Fruit fly (Drosophila melanogaster) whole organism, embryonic: ENCODE measurements around the gene HIP-R.

Experiments used
- Aef1 ChIP-seq: fragments of 200-800 bp; sonication (Bioruptor generic); IDR thresholded peaks from 3 replicates; pipeline ENCODE4 v1.3.6; 2022; ENCODE audit warnings: missing biosample characterization, missing genetic modification characterization
- Atf6 ChIP-seq: fragments of 200-800 bp; sonication (Bioruptor generic); IDR thresholded peaks from 2 replicates; pipeline ENCODE4 v1.3.6; 2022; ENCODE audit warnings: missing biosample characterization, missing genetic modification characterization
- CG10209 ChIP-seq: fragments of 200-800 bp; sonication (Bioruptor generic); optimal IDR thresholded peaks from 3 replicates; lab custom pipeline; 2017; ENCODE audit warnings: missing biosample characterization, mild to moderate bottlenecking, missing genetic modification characterization, missing genetic modification reagents
- CG10267 ChIP-seq: fragments of 200-800 bp; sonication (Bioruptor generic); optimal IDR thresholded peaks from 2 replicates; lab custom pipeline; 2018; ENCODE audit warnings: missing biosample characterization, mild to moderate bottlenecking, missing genetic modification characterization, moderate library complexity
- CG12104 ChIP-seq: fragments of 200-800 bp; sonication (Bioruptor generic); optimal IDR thresholded peaks from 3 replicates; lab custom pipeline; 2016; ENCODE audit warnings: missing biosample characterization, missing genetic modification characterization
- CG13424 ChIP-seq: fragments of 200-800 bp; sonication (Bioruptor generic); optimal IDR thresholded peaks from 2 replicates; lab custom pipeline; 2019; ENCODE audit warnings: missing biosample characterization, mild to moderate bottlenecking, missing genetic modification characterization, moderate library complexity
- CG14050 ChIP-seq: fragments of 200-800 bp; sonication (Bioruptor generic); IDR thresholded peaks from 3 replicates; pipeline ENCODE4 v1.3.6; 2022; ENCODE audit warnings: missing biosample characterization, missing genetic modification characterization
- CG15269 ChIP-seq: fragments of 200-800 bp; sonication (Bioruptor generic); optimal IDR thresholded peaks from 2 replicates; lab custom pipeline; 2018; ENCODE audit warnings: missing biosample characterization, mild to moderate bottlenecking, missing genetic modification characterization, moderate library complexity
- CG15514 ChIP-seq: fragments of 200-800 bp; sonication (Bioruptor generic); optimal IDR thresholded peaks from 3 replicates; lab custom pipeline; 2017; ENCODE audit warnings: missing biosample characterization, missing genetic modification characterization, mild to moderate bottlenecking, moderate library complexity, missing genetic modification reagents
- CG17829 ChIP-seq: fragments of 200-800 bp; optimal IDR thresholded peaks from 2 replicates; lab custom pipeline; 2019; ENCODE audit warnings: missing biosample characterization, mild to moderate bottlenecking, missing genetic modification characterization, moderate library complexity
- CG31441 ChIP-seq: fragments of 200-800 bp; sonication (Bioruptor generic); IDR thresholded peaks from 2 replicates; pipeline ENCODE4 v1.3.6; 2022; ENCODE audit warnings: missing biosample characterization, missing genetic modification characterization
- CG34224 ChIP-seq: fragments of 200-800 bp; sonication (Bioruptor generic); IDR thresholded peaks from 3 replicates; pipeline ENCODE4 v1.3.6; 2022; ENCODE audit warnings: missing biosample characterization, missing genetic modification characterization; ENCODE audit not compliant: partially characterized antibody
- CG4730 ChIP-seq: fragments of 200-800 bp; sonication (Bioruptor generic); IDR thresholded peaks from 2 replicates; pipeline ENCODE4 v1.3.6; 2022; ENCODE audit warnings: missing biosample characterization, missing genetic modification characterization
- CG6254 ChIP-seq: fragments of 200-800 bp; sonication (Bioruptor generic); optimal IDR thresholded peaks from 3 replicates; lab custom pipeline; 2017; ENCODE audit warnings: mild to moderate bottlenecking, missing biosample characterization, missing genetic modification reagents, missing genetic modification characterization
- CG6689 ChIP-seq: fragments of 200-800 bp; sonication (Bioruptor generic); IDR thresholded peaks from 2 replicates; pipeline ENCODE4 v1.3.6; 2022; ENCODE audit warnings: missing biosample characterization, missing genetic modification characterization
- CG6791 ChIP-seq: fragments of 200-800 bp; sonication (Bioruptor generic); IDR thresholded peaks from 3 replicates; pipeline ENCODE4 v1.3.6; 2022; ENCODE audit warnings: missing biosample characterization, missing genetic modification characterization; ENCODE audit not compliant: partially characterized antibody
- CG9215 ChIP-seq: fragments of 200-800 bp; sonication (Bioruptor generic); IDR thresholded peaks from 2 replicates; pipeline ENCODE4 v1.3.6; 2022; ENCODE audit warnings: missing biosample characterization, missing genetic modification characterization
- CG9727 ChIP-seq: fragments of 200-800 bp; sonication (Bioruptor generic); optimal IDR thresholded peaks from 3 replicates; lab custom pipeline; 2017; ENCODE audit warnings: missing biosample characterization, mild to moderate bottlenecking, missing genetic modification characterization
- CHES-1-like ChIP-seq: fragments of 200-800 bp; sonication (Bioruptor generic); optimal IDR thresholded peaks from 2 replicates; lab custom pipeline; 2016; ENCODE audit warnings: missing biosample characterization, missing genetic modification characterization
- CoRest ChIP-seq: fragments of 200-800 bp; sonication (Bioruptor generic); optimal IDR thresholded peaks from 3 replicates; lab custom pipeline; 2018; ENCODE audit warnings: missing biosample characterization, mild to moderate bottlenecking, missing genetic modification characterization, moderate library complexity
- D19A ChIP-seq: fragments of 200-800 bp; optimal IDR thresholded peaks from 3 replicates; lab custom pipeline; 2019; ENCODE audit warnings: missing biosample characterization, mild to moderate bottlenecking, missing genetic modification characterization, moderate library complexity
- Dad ChIP-seq: fragments of 200-800 bp; sonication (Bioruptor generic); optimal IDR thresholded peaks from 3 replicates; lab custom pipeline; 2016; ENCODE audit warnings: missing biosample characterization, missing genetic modification characterization
- Deaf1 ChIP-seq: fragments of 200-800 bp; optimal IDR thresholded peaks from 3 replicates; lab custom pipeline; 2019; ENCODE audit warnings: missing biosample characterization, mild to moderate bottlenecking, missing genetic modification characterization, moderate library complexity
- E2f1 ChIP-seq: fragments of 200-800 bp; sonication (Bioruptor generic); IDR thresholded peaks from 2 replicates; pipeline ENCODE4 v1.3.6; 2022; ENCODE audit warnings: missing biosample characterization, missing genetic modification characterization
- Ets65A ChIP-seq: fragments of 200-800 bp; sonication (Bioruptor generic); peaks from one replicate; lab custom pipeline; 2016; ENCODE audit warnings: missing biosample characterization, missing genetic modification characterization
- H2.0 ChIP-seq: fragments of 200-800 bp; sonication (Bioruptor generic); IDR thresholded peaks from 2 replicates; pipeline ENCODE4 v1.3.6; 2022; ENCODE audit warnings: missing biosample characterization, missing genetic modification characterization
- Myb ChIP-seq: fragments of 200-800 bp; sonication (Bioruptor generic); optimal IDR thresholded peaks from 2 replicates; lab custom pipeline; 2016; ENCODE audit warnings: missing biosample characterization, missing genetic modification characterization
- PHDP ChIP-seq: fragments of 200-800 bp; sonication (Bioruptor generic); optimal IDR thresholded peaks from 3 replicates; lab custom pipeline; 2018; ENCODE audit warnings: missing biosample characterization, mild to moderate bottlenecking, missing genetic modification characterization, moderate library complexity
- Rfx ChIP-seq: fragments of 200-800 bp; sonication (Bioruptor generic); IDR thresholded peaks from 2 replicates; pipeline ENCODE4 v1.3.6; 2022; ENCODE audit warnings: missing biosample characterization, missing genetic modification characterization
- Sin3A ChIP-seq: fragments of >200 bp; optimal IDR thresholded peaks from 2 replicates; lab custom pipeline; 2018
- ara ChIP-seq: fragments of 200-800 bp; sonication (Bioruptor generic); IDR thresholded peaks from 2 replicates; pipeline ENCODE4 v1.3.6; 2022; ENCODE audit warnings: missing biosample characterization, missing genetic modification characterization
- az2 ChIP-seq: fragments of 200-800 bp; sonication (Bioruptor generic); optimal IDR thresholded peaks from 3 replicates; lab custom pipeline; 2016; ENCODE audit warnings: missing biosample characterization, missing genetic modification characterization
- chn ChIP-seq: fragments of 200-800 bp; sonication (Bioruptor generic); optimal IDR thresholded peaks from 2 replicates; lab custom pipeline; 2016; ENCODE audit warnings: missing biosample characterization, missing genetic modification characterization
- da ChIP-seq: fragments of 200-800 bp; sonication (Bioruptor generic); optimal IDR thresholded peaks from 2 replicates; lab custom pipeline; 2016; ENCODE audit warnings: missing biosample characterization, missing genetic modification characterization
- dati ChIP-seq: fragments of 200-800 bp; sonication (Bioruptor generic); IDR thresholded peaks from 2 replicates; pipeline ENCODE4 v1.3.6; 2022; ENCODE audit warnings: missing biosample characterization, missing genetic modification characterization
- dpn ChIP-seq, 2 experiments: fragments of 200-800 bp; sonication (Bioruptor generic); optimal IDR thresholded peaks; 3 replicates each; lab custom pipeline; 2016; ENCODE audit warnings: missing biosample characterization in 2 of 2, missing genetic modification characterization in 2 of 2
- eve ChIP-seq, 2 experiments: fragments of >200 bp; optimal IDR thresholded peaks; 2 replicates each; lab custom pipeline; 2017; ENCODE audit warnings: missing biosample characterization in 2 of 2, missing genetic modification characterization in 2 of 2
- ftz-f1 ChIP-seq: fragments of 200-800 bp; sonication (Bioruptor generic); optimal IDR thresholded peaks from 2 replicates; lab custom pipeline; 2016; ENCODE audit warnings: missing biosample characterization, missing genetic modification characterization
- gfzf ChIP-seq: fragments of 200-800 bp; sonication (Bioruptor generic); optimal IDR thresholded peaks from 2 replicates; lab custom pipeline; 2016; ENCODE audit warnings: missing biosample characterization, mild to moderate bottlenecking, missing genetic modification characterization, moderate library complexity
- grn ChIP-seq: fragments of 200-800 bp; sonication (Bioruptor generic); optimal IDR thresholded peaks from 3 replicates; lab custom pipeline; 2017; ENCODE audit warnings: missing biosample characterization, missing genetic modification characterization
- hth ChIP-seq: fragments of >200 bp; optimal IDR thresholded peaks from 2 replicates; lab custom pipeline; 2017; ENCODE audit warnings: inconsistent platforms
- jing ChIP-seq: fragments of 200-800 bp; sonication (Bioruptor generic); optimal IDR thresholded peaks from 2 replicates; lab custom pipeline; 2018; ENCODE audit warnings: missing biosample characterization, mild to moderate bottlenecking, missing genetic modification characterization
- kay ChIP-seq: fragments of 200-800 bp; sonication (Bioruptor generic); optimal IDR thresholded peaks from 2 replicates; lab custom pipeline; 2016; ENCODE audit warnings: missing biosample characterization, missing genetic modification characterization
- klu ChIP-seq: fragments of 200-800 bp; sonication (Bioruptor generic); IDR thresholded peaks from 2 replicates; pipeline ENCODE4 v1.3.6; 2022; ENCODE audit warnings: missing biosample characterization, missing genetic modification characterization
- kni ChIP-seq: fragments of 200-800 bp; sonication (Bioruptor generic); optimal IDR thresholded peaks from 3 replicates; lab custom pipeline; 2017; ENCODE audit warnings: mild to moderate bottlenecking, missing biosample characterization, missing genetic modification reagents, missing genetic modification characterization
- lbe ChIP-seq: fragments of 200-800 bp; sonication (Bioruptor generic); optimal IDR thresholded peaks from 2 replicates; lab custom pipeline; 2016; ENCODE audit warnings: missing biosample characterization, mild to moderate bottlenecking, missing genetic modification characterization
- oc ChIP-seq: fragments of 200-800 bp; sonication (Bioruptor generic); optimal IDR thresholded peaks from 2 replicates; lab custom pipeline; 2018; ENCODE audit warnings: missing biosample characterization, mild to moderate bottlenecking, missing genetic modification characterization, moderate library complexity
- pan ChIP-seq, 4 experiments: fragments of >200 bp in 3 of 4; fragments of 200-800 bp in 1 of 4; sonication (Bioruptor generic) in 1 of 4; optimal IDR thresholded peaks in 3 of 4; IDR thresholded peaks in 1 of 4; 2 replicates each; pipeline versions ENCODE4 v1.3.6 to Lab custom; 2017 to 2022; ENCODE audit warnings: missing biosample characterization in 2 of 4, missing genetic modification characterization in 2 of 4, mixed read lengths in 1 of 4
- phol ChIP-seq: fragments of 200-800 bp; sonication (Bioruptor generic); optimal IDR thresholded peaks from 3 replicates; lab custom pipeline; 2018; ENCODE audit warnings: missing biosample characterization, mild to moderate bottlenecking, missing genetic modification characterization, moderate library complexity
- prd ChIP-seq, 3 experiments: fragments of >200 bp in 2 of 3; fragments of 200-800 bp in 1 of 3; sonication (Bioruptor generic) in 1 of 3; optimal IDR thresholded peaks in 2 of 3; IDR thresholded peaks in 1 of 3; 2 replicates in 2 of 3; 3 replicates in 1 of 3; pipeline versions ENCODE4 v1.3.6 to Lab custom; 2017 to 2022; ENCODE audit warnings: missing biosample characterization in 1 of 3, missing genetic modification characterization in 1 of 3
- slou ChIP-seq: fragments of 200-800 bp; sonication (Bioruptor generic); optimal IDR thresholded peaks from 3 replicates; lab custom pipeline; 2016; ENCODE audit warnings: missing biosample characterization, missing genetic modification characterization

HIP-R gene

dm6 chrX:3768202-3768601 is 21.6 kb upstream of the HIP-R start (continued):
- TF ChIP-seq CG13424 (tag; lab: Kevin White, UChicago), result peak; percentile 37
- no peak for TF ChIP-seq CG6254 (GFP tag; lab: Kevin White, UChicago)
- peak; percentile 29 for TF ChIP-seq CG10209 (GFP tag; lab: Kevin White, UChicago)
- TF ChIP-seq prd (optimal IDR thresholded peaks at IDR 0.05; lab: Kevin White, UChicago), result no peak
- TF ChIP-seq prd (GFP tag; IDR thresholded peaks at IDR 0.05; lab: Robert Waterston, UW), result peak; percentile 63; the same call in 2 of the 3 replicates
- 0 out of 2 replicates have a peak, but pooled peaks have one; percentile 11 for TF ChIP-seq Rfx
- TF ChIP-seq CG14050, result no peak
- TF ChIP-seq dati (GFP tag; lab: Robert Waterston, UW), result no peak
- no peak for TF ChIP-seq Sin3A (lab: Kevin White, UChicago)
- TF ChIP-seq jing, result no peak
- no peak for TF ChIP-seq kni (GFP tag; lab: Kevin White, UChicago)
- TF ChIP-seq grn (GFP tag; lab: Kevin White, UChicago), result no peak
- TF ChIP-seq CG17829 (tag; lab: Kevin White, UChicago), result peak; percentile 26
- TF ChIP-seq CG6791 (GFP tag; lab: Robert Waterston, UW), result no peak
- no peak for TF ChIP-seq Myb
- peak; percentile 60 for TF ChIP-seq Ets65A (GFP tag; lab: Kevin White, UChicago)
- peak; percentile 10 for TF ChIP-seq D19A (tag; lab: Kevin White, UChicago)
- no peak for TF ChIP-seq CG9215 (GFP tag; lab: Robert Waterston, UW)
- peak; percentile 40 for TF ChIP-seq CG31441
- TF ChIP-seq Aef1 (GFP tag; lab: Robert Waterston, UW), result 0 out of 3 replicates have a peak, but pooled peaks have one; percentile 10
- peak; percentile 2 for TF ChIP-seq CG15269 (tag; lab: Kevin White, UChicago)
- TF ChIP-seq Dad, result no peak
- TF ChIP-seq CG6689 (GFP tag; lab: Robert Waterston, UW), result peak; percentile 56
- TF ChIP-seq CoRest (tag; lab: Kevin White, UChicago), result peak; percentile 17
- TF ChIP-seq CG12104 (GFP tag; lab: Kevin White, UChicago), result no peak
- no peak for TF ChIP-seq chn (GFP tag; lab: Kevin White, UChicago)
- TF ChIP-seq CG34224 (GFP tag; lab: Robert Waterston, UW), result no peak
- peak; percentile 31; the same call in 1 of the 2 replicates for TF ChIP-seq ara (GFP tag; lab: Robert Waterston, UW)
- peak; percentile 39 for TF ChIP-seq PHDP (tag; lab: Kevin White, UChicago)
- no peak for TF ChIP-seq H2.0 (GFP tag; lab: Robert Waterston, UW)
- no peak for TF ChIP-seq ftz-f1 (GFP tag; lab: Kevin White, UChicago)
- no peak for TF ChIP-seq slou (GFP tag; lab: Kevin White, UChicago)
- peak in 1 of 2 experiments; percentile 10 for TF ChIP-seq dpn (GFP tag; optimal IDR thresholded peaks at IDR 0.05; lab: Kevin White, UChicago)
- TF ChIP-seq CG9727 (GFP tag; lab: Kevin White, UChicago), result peak; percentile 5
- no peak for TF ChIP-seq pan (optimal IDR thresholded peaks at IDR 0.05; lab: Kevin White, UChicago)
- TF ChIP-seq pan (GFP tag; optimal IDR thresholded peaks at IDR 0.05 in 1 of 2, IDR thresholded peaks at IDR 0.05 in 1 of 2), result peak in 1 of 2 experiments; percentile 52
- TF ChIP-seq CG10267, result peak; percentile 18
- peak; percentile 67 for TF ChIP-seq phol
- TF ChIP-seq hth, result no peak
- no peak for TF ChIP-seq gfzf
- no peak for TF ChIP-seq Atf6
- no peak for TF ChIP-seq E2f1 (GFP tag; lab: Robert Waterston, UW)
- no peak for TF ChIP-seq lbe (GFP tag; lab: Kevin White, UChicago)
- TF ChIP-seq Deaf1 (tag; lab: Kevin White, UChicago), result peak; percentile 4
- peak; percentile 33; the same call in 1 of the 2 replicates for TF ChIP-seq CG4730 (GFP tag; lab: Robert Waterston, UW)
- TF ChIP-seq oc (tag; lab: Kevin White, UChicago), result no peak
- no peak for TF ChIP-seq CHES-1-like (GFP tag; lab: Kevin White, UChicago)
- no peak for TF ChIP-seq kay (GFP tag; lab: Kevin White, UChicago)
- no peak for TF ChIP-seq eve (GFP tag; optimal IDR thresholded peaks at IDR 0.05; lab: Kevin White, UChicago)
- no peak for TF ChIP-seq CG15514 (GFP tag; lab: Kevin White, UChicago)
- peak; percentile 7 for TF ChIP-seq az2 (GFP tag; lab: Kevin White, UChicago)
- no peak for TF ChIP-seq da (GFP tag; lab: Kevin White, UChicago)
- no peak for TF ChIP-seq klu (GFP tag; lab: Robert Waterston, UW)
